Worm (Caenorhabditis elegans) whole organism, mixed stage, embryonic: ENCODE data around the gene F53F4.18.
A peak's percentile ranks its signal among the peaks of the same experiment; 100 is the strongest.

Source experiments
- M03D4.4 ChIP-seq: sonication (generic microtip); optimal IDR thresholded peaks from 2 replicates; lab custom pipeline; 2017; ENCODE audit warnings: mild to moderate bottlenecking, missing genetic modification characterization, missing compliant biosample characterization
- bed-3 ChIP-seq: fragments of 200-800 bp; sonication (Bioruptor generic); optimal IDR thresholded peaks from 3 replicates; lab custom pipeline; 2018; ENCODE audit warnings: mild to moderate bottlenecking, missing genetic modification characterization, moderate library complexity, missing compliant biosample characterization
- blmp-1 ChIP-seq: fragments of 150-350 bp; optimal IDR thresholded peaks from 2 replicates; lab custom pipeline; 2014; ENCODE audit warnings: missing biosample characterization, missing genetic modification characterization
- ceh-39 ChIP-seq: fragments of 150-350 bp; optimal IDR thresholded peaks from 2 replicates; lab custom pipeline; 2014; ENCODE audit warnings: missing biosample characterization, missing genetic modification characterization
- ceh-43 ChIP-seq: fragments of 200-800 bp; sonication (Bioruptor generic); optimal IDR thresholded peaks from 2 replicates; lab custom pipeline; 2018; ENCODE audit warnings: mild to moderate bottlenecking, missing genetic modification characterization, moderate library complexity, missing compliant biosample characterization
- ceh-83 ChIP-seq: fragments of 200-800 bp; sonication (Bioruptor generic); optimal IDR thresholded peaks from 2 replicates; lab custom pipeline; 2018; ENCODE audit warnings: mild to moderate bottlenecking, missing genetic modification characterization, missing compliant biosample characterization
- ces-1 ChIP-seq: fragments of 150-350 bp; optimal IDR thresholded peaks from 2 replicates; lab custom pipeline; 2014; ENCODE audit warnings: missing biosample characterization, missing genetic modification reagents, missing genetic modification characterization
- cnd-1 ChIP-seq: fragments of 200-800 bp; sonication (Bioruptor generic); optimal IDR thresholded peaks from 2 replicates; lab custom pipeline; 2018; ENCODE audit warnings: mild to moderate bottlenecking, missing genetic modification characterization, missing compliant biosample characterization
- drap-1 ChIP-seq: fragments of 200-800 bp; sonication (Bioruptor generic); optimal IDR thresholded peaks from 3 replicates; lab custom pipeline; 2018; ENCODE audit warnings: mild to moderate bottlenecking, missing genetic modification characterization, missing compliant biosample characterization
- elt-1 ChIP-seq: sonication (generic microtip); optimal IDR thresholded peaks from 2 replicates; lab custom pipeline; 2017; ENCODE audit warnings: missing genetic modification characterization, mild to moderate bottlenecking, missing compliant biosample characterization, antibody characterized with exemption, moderate library complexity, borderline replicate concordance; ENCODE audit not compliant: insufficient read depth
- elt-3 ChIP-seq: fragments of 150-350 bp; optimal IDR thresholded peaks from 2 replicates; lab custom pipeline; 2014; ENCODE audit warnings: missing biosample characterization, missing genetic modification characterization
- flh-1 ChIP-seq: fragments of 200-800 bp; sonication (Bioruptor generic); optimal IDR thresholded peaks from 2 replicates; lab custom pipeline; 2018; ENCODE audit warnings: mild to moderate bottlenecking, missing genetic modification characterization, moderate library complexity, missing compliant biosample characterization
- ham-2 ChIP-seq: fragments of 200-800 bp; sonication (Bioruptor generic); optimal IDR thresholded peaks from 2 replicates; lab custom pipeline; 2018; ENCODE audit warnings: mild to moderate bottlenecking, missing genetic modification characterization, missing compliant biosample characterization
- hlh-1 ChIP-seq: fragments of 150-350 bp; optimal IDR thresholded peaks from 2 replicates; lab custom pipeline; 2014; ENCODE audit warnings: missing biosample characterization, missing genetic modification reagents, missing genetic modification characterization
- lin-13 ChIP-seq: fragments of 150-350 bp; optimal IDR thresholded peaks from 2 replicates; lab custom pipeline; 2014; ENCODE audit warnings: missing biosample characterization, missing genetic modification characterization
- lin-32 ChIP-seq: fragments of 200-800 bp; sonication (Bioruptor generic); optimal IDR thresholded peaks from 2 replicates; lab custom pipeline; 2018; ENCODE audit warnings: mild to moderate bottlenecking, missing genetic modification characterization, missing compliant biosample characterization
- lsy-2 ChIP-seq: fragments of 150-350 bp; optimal IDR thresholded peaks from 2 replicates; lab custom pipeline; 2014; ENCODE audit warnings: missing biosample characterization, missing genetic modification characterization
- mab-5 ChIP-seq: fragments of 150-350 bp; optimal IDR thresholded peaks from 2 replicates; lab custom pipeline; 2014; ENCODE audit warnings: missing biosample characterization, missing genetic modification characterization
- mep-1 ChIP-seq: fragments of 150-350 bp; optimal IDR thresholded peaks from 2 replicates; lab custom pipeline; 2017; ENCODE audit warnings: missing biosample characterization, missing genetic modification reagents, missing genetic modification characterization, inconsistent platforms
- mls-2 ChIP-seq: sonication (generic microtip); optimal IDR thresholded peaks from 2 replicates; lab custom pipeline; 2016; ENCODE audit warnings: mild to moderate bottlenecking, missing genetic modification characterization, moderate library complexity, missing compliant biosample characterization
- nhr-12 ChIP-seq: fragments of 150-350 bp; optimal IDR thresholded peaks from 2 replicates; lab custom pipeline; 2014; ENCODE audit warnings: missing biosample characterization, missing genetic modification characterization
- nhr-2 ChIP-seq: fragments of 150-350 bp; optimal IDR thresholded peaks from 2 replicates; lab custom pipeline; 2014; ENCODE audit warnings: missing biosample characterization, missing genetic modification characterization
- nhr-237 ChIP-seq: fragments of 150-350 bp; optimal IDR thresholded peaks from 2 replicates; lab custom pipeline; 2014; ENCODE audit warnings: missing biosample characterization, missing genetic modification characterization
- nhr-28 ChIP-seq: fragments of 150-350 bp; optimal IDR thresholded peaks from 2 replicates; lab custom pipeline; 2014; ENCODE audit warnings: missing biosample characterization, missing genetic modification characterization
- nhr-76 ChIP-seq: sonication (generic microtip); optimal IDR thresholded peaks from 2 replicates; lab custom pipeline; 2017; ENCODE audit warnings: missing biosample characterization, missing genetic modification characterization
- pha-4 ChIP-seq: fragments of 150-350 bp; optimal IDR thresholded peaks from 2 replicates; lab custom pipeline; 2018; ENCODE audit warnings: missing biosample characterization, missing genetic modification reagents, missing genetic modification characterization
- sem-2 ChIP-seq: fragments of 200-800 bp; sonication (Bioruptor generic); optimal IDR thresholded peaks from 2 replicates; lab custom pipeline; 2018; ENCODE audit warnings: mild to moderate bottlenecking, missing genetic modification characterization, missing compliant biosample characterization
- snpc-4 ChIP-seq: fragments of 150-350 bp; optimal IDR thresholded peaks from 2 replicates; lab custom pipeline; 2014; ENCODE audit warnings: missing biosample characterization, missing genetic modification characterization
- sptf-1 ChIP-seq: sonication (generic microtip); optimal IDR thresholded peaks from 2 replicates; lab custom pipeline; 2017; ENCODE audit warnings: mild to moderate bottlenecking, missing genetic modification characterization, moderate library complexity, missing compliant biosample characterization
- tbx-8 ChIP-seq: fragments of 200-800 bp; sonication (Bioruptor generic); optimal IDR thresholded peaks from 2 replicates; lab custom pipeline; 2018; ENCODE audit warnings: mild to moderate bottlenecking, missing genetic modification characterization, moderate library complexity, missing compliant biosample characterization
- unc-120 ChIP-seq: sonication (generic microtip); optimal IDR thresholded peaks from 2 replicates; lab custom pipeline; 2017; ENCODE audit warnings: missing genetic modification characterization, missing compliant biosample characterization; ENCODE audit not compliant: poor library complexity, severe bottlenecking
- unc-39 ChIP-seq: fragments of 150-350 bp; optimal IDR thresholded peaks from 2 replicates; lab custom pipeline; 2014; ENCODE audit warnings: missing biosample characterization, missing genetic modification characterization
- unc-62 ChIP-seq: fragments of 150-350 bp; optimal IDR thresholded peaks from 2 replicates; lab custom pipeline; 2014; ENCODE audit warnings: missing biosample characterization, missing genetic modification reagents, missing genetic modification characterization
- zip-8 ChIP-seq: fragments of 150-350 bp; optimal IDR thresholded peaks from 2 replicates; lab custom pipeline; 2014; ENCODE audit warnings: missing biosample characterization, missing genetic modification characterization
- ztf-11 ChIP-seq: fragments of 150-350 bp; optimal IDR thresholded peaks from 2 replicates; lab custom pipeline; 2014; ENCODE audit warnings: missing biosample characterization, missing genetic modification characterization

The F53F4.18 gene

DNA sequence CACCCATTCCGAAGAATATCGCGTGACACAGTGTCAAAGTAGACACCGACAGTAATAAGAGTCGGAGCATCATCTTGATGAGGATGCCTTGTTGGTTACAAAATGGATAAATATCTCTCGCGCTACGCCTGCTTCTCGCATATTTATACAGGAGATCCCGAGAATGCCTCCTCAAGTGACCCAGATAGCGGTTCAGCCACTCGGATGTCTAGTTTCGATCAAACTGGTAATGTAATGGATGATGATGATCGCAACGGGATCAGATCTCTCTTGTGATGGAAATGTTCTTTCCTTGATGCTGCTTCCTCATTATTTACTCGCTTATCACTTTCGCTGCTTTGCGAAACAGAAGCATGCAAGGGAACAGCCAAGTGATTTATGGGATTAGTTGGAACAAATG is 26.1 kb upstream of the F53F4.18 start, which contains the start of gene grl-17:
Gene grl-17, minus strand, starts transcription at position 101 of the 400 bp plus-strand sequence.
- no peak for TF ChIP-seq ceh-39 (tag; lab: Kevin White, UChicago)
- TF ChIP-seq hlh-1: no peak
- TF ChIP-seq snpc-4: no peak
- TF ChIP-seq nhr-2 (tag; lab: Kevin White, UChicago): no peak
- TF ChIP-seq unc-39 (tag; lab: Kevin White, UChicago): no peak
- TF ChIP-seq lsy-2 (tag; lab: Kevin White, UChicago): no peak
- TF ChIP-seq zip-8: no peak
- no peak for TF ChIP-seq ceh-83 (GFP tag; lab: Kevin White, UChicago)
- no peak for TF ChIP-seq nhr-237 (tag; lab: Kevin White, UChicago)
- no peak for TF ChIP-seq blmp-1 (tag; lab: Kevin White, UChicago)

DNA sequence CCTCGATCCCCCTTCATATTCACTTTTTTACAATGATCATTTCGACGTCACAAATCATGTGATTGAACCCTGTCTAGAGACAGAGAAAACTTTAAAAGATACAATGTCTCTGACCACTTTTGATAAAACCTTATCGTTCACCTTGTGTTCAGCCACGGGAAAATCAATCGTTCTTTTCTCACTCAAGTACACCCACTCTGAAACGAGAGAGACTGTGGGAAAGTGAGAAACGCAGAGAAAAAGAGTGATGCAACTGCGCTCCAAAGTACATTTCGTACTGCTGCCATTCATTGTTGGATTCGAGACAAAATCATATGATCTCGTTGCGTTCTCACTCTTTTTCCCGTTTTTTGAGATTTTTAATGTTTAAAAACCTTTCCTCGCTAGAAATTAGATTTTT is 24.7 kb upstream of the F53F4.18 start:
- TF ChIP-seq sem-2 (GFP tag; lab: Kevin White, UChicago): no peak
- no peak for TF ChIP-seq flh-1 (GFP tag; lab: Kevin White, UChicago)
- no peak for TF ChIP-seq blmp-1 (tag; lab: Kevin White, UChicago)
- no peak for TF ChIP-seq nhr-2 (tag; lab: Kevin White, UChicago)
- no peak for TF ChIP-seq elt-1 (tag; lab: Kevin White, UChicago)
- peak; percentile 54 for TF ChIP-seq pha-4 (tag; lab: Kevin White, UChicago)
- TF ChIP-seq bed-3 (GFP tag; lab: Kevin White, UChicago): no peak
- no peak for TF ChIP-seq nhr-76 (tag; lab: Kevin White, UChicago)
- TF ChIP-seq tbx-8: no peak
- no peak for TF ChIP-seq ceh-83 (GFP tag; lab: Kevin White, UChicago)
- TF ChIP-seq hlh-1: peak; percentile 71
- TF ChIP-seq nhr-28 (tag; lab: Kevin White, UChicago): no peak
- no peak for TF ChIP-seq nhr-12
- peak; percentile 25 for TF ChIP-seq lsy-2 (tag; lab: Kevin White, UChicago)
- TF ChIP-seq drap-1 (GFP tag; lab: Kevin White, UChicago): no peak
- TF ChIP-seq snpc-4: no peak
- no peak for TF ChIP-seq ztf-11
- TF ChIP-seq zip-8: no peak
- no peak for TF ChIP-seq ham-2 (GFP tag; lab: Kevin White, UChicago)
- no peak for TF ChIP-seq elt-3 (tag; lab: Kevin White, UChicago)
- TF ChIP-seq ceh-43 (GFP tag; lab: Kevin White, UChicago): no peak
- no peak for TF ChIP-seq unc-120 (tag; lab: Kevin White, UChicago)
- TF ChIP-seq mab-5 (tag; lab: Kevin White, UChicago): no peak
- TF ChIP-seq lin-13 (tag; lab: Kevin White, UChicago): no peak
- TF ChIP-seq mep-1 (tag; lab: Kevin White, UChicago): peak; percentile 79
- no peak for TF ChIP-seq lin-32 (GFP tag; lab: Kevin White, UChicago)
- TF ChIP-seq ceh-39 (tag; lab: Kevin White, UChicago): peak; percentile 6
- no peak for TF ChIP-seq mls-2 (tag; lab: Kevin White, UChicago)
- peak; percentile 20 for TF ChIP-seq unc-62
- TF ChIP-seq nhr-237 (tag; lab: Kevin White, UChicago): peak; percentile 57
- no peak for TF ChIP-seq sptf-1 (tag; lab: Kevin White, UChicago)
- peak; percentile 47 for TF ChIP-seq ces-1
- no peak for TF ChIP-seq M03D4.4 (tag; lab: Kevin White, UChicago)
- TF ChIP-seq unc-39 (tag; lab: Kevin White, UChicago): no peak
- TF ChIP-seq cnd-1: no peak
- TF ChIP-seq, all 35 proteins: peak for 8

DNA sequence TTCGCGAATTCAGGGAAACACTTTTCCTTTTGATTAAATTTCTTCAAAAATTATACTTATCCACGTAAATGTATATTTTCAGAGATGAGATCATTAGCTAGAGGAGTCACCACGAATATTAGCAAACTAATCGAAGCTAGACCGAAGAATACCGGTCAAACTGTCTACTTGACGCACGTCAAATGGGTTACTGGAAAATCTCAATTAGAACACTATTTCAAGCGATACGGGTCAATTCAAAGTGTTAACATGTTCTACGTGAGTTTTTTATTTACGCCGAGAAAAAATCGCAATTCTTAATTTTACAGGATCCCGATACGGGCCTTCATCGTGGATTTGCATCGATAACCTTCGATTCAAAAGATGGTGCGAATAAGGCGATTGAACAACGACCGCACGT is 24.1 kb upstream of the F53F4.18 start, which contains the start of gene slrp-1:
Gene slrp-1, plus strand, starts transcription at position 83 of the 400 bp plus-strand sequence.
- TF ChIP-seq tbx-8 (no peak), ceh-39 (tag; lab: Kevin White, UChicago) (no peak), ham-2 (GFP tag; lab: Kevin White, UChicago) (no peak), pha-4 (tag; lab: Kevin White, UChicago) (no peak), snpc-4 (no peak), nhr-28 (tag; lab: Kevin White, UChicago) (no peak), M03D4.4 (tag; lab: Kevin White, UChicago) (no peak), unc-120 (tag; lab: Kevin White, UChicago) (no peak), lsy-2 (tag; lab: Kevin White, UChicago) (no peak), zip-8 (no peak), nhr-76 (tag; lab: Kevin White, UChicago) (no peak), ces-1 (no peak), ceh-43 (GFP tag; lab: Kevin White, UChicago) (no peak), mep-1 (tag; lab: Kevin White, UChicago) (no peak), blmp-1 (tag; lab: Kevin White, UChicago) (no peak)
